Worm (Caenorhabditis elegans): Measurements from ENCODE around the gene unc-25.

The unc-25 gene

DNA sequence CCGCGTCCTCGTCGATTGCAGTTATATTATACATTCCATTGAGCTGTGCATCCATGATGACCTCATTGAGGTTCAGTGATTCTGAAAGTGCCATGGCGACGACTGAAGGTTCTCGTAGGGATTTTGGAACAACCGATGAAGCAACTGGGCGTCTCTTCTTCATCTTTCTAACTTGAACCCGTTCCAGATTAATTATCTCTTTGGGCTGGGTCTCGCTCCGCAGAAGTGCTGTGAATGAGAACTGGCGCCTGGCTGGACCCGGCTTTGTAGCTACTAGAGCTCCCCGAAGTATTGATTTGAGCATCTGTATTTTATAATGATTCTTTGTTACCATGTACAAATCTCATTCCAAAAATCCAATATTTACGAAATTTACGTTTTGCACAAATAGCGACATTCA, 35.1 kb downstream of the unc-25 start, which contains the start of gene ZK1010.2 (continued):
- TF ChIP-seq F49E8.2 (tag; optimal IDR thresholded peaks at IDR 0.05; ENCODE audit: insufficient read depth) (peak; percentile 76), nfya-1 (tag; optimal IDR thresholded peaks at IDR 0.05; ENCODE audit: borderline replicate concordance, insufficient read depth) (no peak), gei-17 (GFP tag; optimal IDR thresholded peaks at IDR 0.05) (no peak), lin-26 (GFP tag; IDR thresholded peaks at IDR 0.05) (no peak), bed-2 (GFP tag; IDR thresholded peaks at IDR 0.05) (no peak), ztf-3 (GFP tag; optimal IDR thresholded peaks at IDR 0.05) (no peak), Y67H2A.10 (GFP tag; conservative IDR thresholded peaks at IDR 0.05) (no peak), F57A8.1 (GFP tag; optimal IDR thresholded peaks at IDR 0.05) (no peak), snpc-3.4 (tag; optimal IDR thresholded peaks at IDR 0.05) (no peak), C06A6.2 (GFP tag; conservative IDR thresholded peaks at IDR 0.05) (no peak), F52B5.7 (tag; optimal IDR thresholded peaks at IDR 0.05) (no peak), efl-1 (GFP tag; optimal IDR thresholded peaks at IDR 0.05) (no peak), lin-35 (GFP tag; optimal IDR thresholded peaks at IDR 0.05) (peak in 1 of 3 experiments; percentile 6), nhr-27 (tag; optimal IDR thresholded peaks at IDR 0.05) (no peak), zfh-2 (GFP tag; conservative IDR thresholded peaks at IDR 0.05) (no peak), egl-18 (GFP tag; IDR thresholded peaks at IDR 0.05) (no peak), ztf-22 (GFP tag; optimal IDR thresholded peaks at IDR 0.05) (no peak), egl-44 (GFP tag; IDR thresholded peaks at IDR 0.05) (0 out of 2 replicates have a peak, but pooled peaks have one; percentile 48), pbrm-1 (GFP tag; IDR thresholded peaks at IDR 0.05) (peak; percentile 33; the same call in 1 of the 2 replicates), fkh-3 (tag; optimal IDR thresholded peaks at IDR 0.05) (no peak), mel-28 (tag; optimal IDR thresholded peaks at IDR 0.05; ENCODE audit: borderline replicate concordance) (no peak), nhr-120 (GFP tag; IDR thresholded peaks at IDR 0.05) (no peak), somi-1 (GFP tag; optimal IDR thresholded peaks at IDR 0.05) (no peak), snpc-1.1 (tag; optimal IDR thresholded peaks at IDR 0.05; ENCODE audit: insufficient read depth) (no peak), F33H1.4 (GFP tag; IDR thresholded peaks at IDR 0.05) (peak; percentile 38; the same call in 1 of the 2 replicates), dox-1 (GFP tag; IDR thresholded peaks at IDR 0.05) (no peak), ceh-27 (GFP tag; optimal IDR thresholded peaks at IDR 0.05) (no peak), madf-3 (GFP tag; IDR thresholded peaks at IDR 0.05) (peak; percentile 71; the same call in 1 of the 2 replicates), aptf-3 (GFP tag; IDR thresholded peaks at IDR 0.05) (no peak), lin-54 (GFP tag; optimal IDR thresholded peaks at IDR 0.05) (peak; percentile 78), C17E4.6 (GFP tag; IDR thresholded peaks at IDR 0.05) (peak; percentile 6; the same call in 1 of the 2 replicates), lin-40 (tag; optimal IDR thresholded peaks at IDR 0.05) (no peak), bed-1 (GFP tag; IDR thresholded peaks at IDR 0.05) (no peak), ceh-79 (tag; optimal IDR thresholded peaks at IDR 0.05) (peak; percentile 26), ceh-40 (GFP tag; IDR thresholded peaks at IDR 0.05) (0 out of 2 replicates have a peak, but pooled peaks have one; percentile 25), lsy-27 (tag; optimal IDR thresholded peaks at IDR 0.05; ENCODE audit: borderline replicate concordance, insufficient read depth) (no peak)

DNA sequence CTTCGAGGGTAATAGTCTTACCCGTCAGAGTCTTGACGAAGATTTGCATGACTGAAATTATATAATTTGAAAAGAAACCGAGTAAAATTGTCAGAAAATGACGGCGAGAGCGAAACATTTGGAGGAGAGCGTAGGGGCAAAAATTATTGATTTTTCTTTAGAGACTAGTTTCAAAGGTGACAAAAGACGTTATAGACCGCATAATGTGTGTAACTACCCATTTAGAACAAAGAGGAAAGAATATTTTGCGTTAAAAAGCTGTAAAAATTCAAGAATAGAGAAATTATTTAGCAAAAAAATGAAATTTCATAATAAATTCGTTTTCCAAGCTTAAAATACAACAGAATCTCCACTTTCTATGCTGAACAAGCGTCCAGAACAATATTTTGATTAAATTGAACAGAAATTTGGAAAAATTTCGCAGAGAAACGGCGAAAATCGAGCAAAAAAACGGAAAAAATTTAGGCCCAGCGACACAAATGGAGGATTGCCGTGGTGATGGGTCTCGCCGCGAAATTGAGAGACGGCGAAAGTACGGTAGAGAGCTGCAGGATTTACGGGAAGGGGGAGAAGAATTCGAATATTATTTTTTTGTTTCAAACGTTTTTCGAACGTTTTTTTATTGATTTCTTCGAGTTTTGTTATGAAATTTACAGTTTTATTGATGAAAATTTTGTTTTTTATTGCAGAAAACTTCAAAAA, 36.2 kb downstream of the unc-25 start, which contains the start of the genes ubq-2 and frg-1:
TSS of gene ubq-2 (minus strand) at position 51 of the 702 bp plus-strand sequence.
TSS of gene frg-1 (plus strand) at position 690 of the 702 bp plus-strand sequence.
- TF ChIP-seq lir-1 (GFP tag; conservative IDR thresholded peaks at IDR 0.05) (peak; percentile 43; the same call in 1 of the 2 replicates), Y95B8A.8 (GFP tag; IDR thresholded peaks at IDR 0.05) (0 out of 2 replicates have a peak, but pooled peaks have one; percentile 65), pbrm-1 (GFP tag; IDR thresholded peaks at IDR 0.05) (peak; percentile 80), madf-3 (GFP tag; IDR thresholded peaks at IDR 0.05) (peak; percentile 82), xnd-1 (tag; optimal IDR thresholded peaks at IDR 0.05) (peak; percentile 64), fkh-3 (tag; optimal IDR thresholded peaks at IDR 0.05) (no peak), F33H1.4 (GFP tag; IDR thresholded peaks at IDR 0.05) (peak; percentile 98), zim-3 (tag; optimal IDR thresholded peaks at IDR 0.05) (no peak), lin-54 (GFP tag; optimal IDR thresholded peaks at IDR 0.05) (peak; percentile 89), dox-1 (GFP tag; IDR thresholded peaks at IDR 0.05) (peak; percentile 89), gei-17 (GFP tag; optimal IDR thresholded peaks at IDR 0.05) (peak; percentile 57), madf-6 (GFP tag; IDR thresholded peaks at IDR 0.05) (peak; percentile 92), lsy-27 (tag; optimal IDR thresholded peaks at IDR 0.05; ENCODE audit: borderline replicate concordance, insufficient read depth) (no peak), attf-5 (GFP tag; optimal IDR thresholded peaks at IDR 0.05) (peak; percentile 89), hmg-1.2 (GFP tag; IDR thresholded peaks at IDR 0.05) (peak; percentile 43), sptf-2 (GFP tag; optimal IDR thresholded peaks at IDR 0.05) (no peak), snpc-4 (GFP tag; optimal IDR thresholded peaks at IDR 0.05) (peak; percentile 35), snpc-4 (tag; optimal IDR thresholded peaks at IDR 0.05) (peak; percentile 3 to 56 (median 41))

All from whole organism, young adult.